Fruit fly (Drosophila melanogaster) whole organism, embryonic: ENCODE data around the gene Fmr1.

ENCODE experiments used
- Bteb2 ChIP-seq: fragments of 200-800 bp; sonication (Bioruptor generic); optimal IDR thresholded peaks from 2 replicates; lab custom pipeline; 2016; ENCODE audit warnings: missing biosample characterization, missing genetic modification characterization
- CG12155 ChIP-seq: fragments of 200-800 bp; sonication (Bioruptor generic); optimal IDR thresholded peaks from 3 replicates; lab custom pipeline; 2016; ENCODE audit warnings: missing biosample characterization, missing genetic modification characterization
- CG12299 ChIP-seq: fragments of 200-800 bp; sonication (Bioruptor generic); optimal IDR thresholded peaks from 2 replicates; lab custom pipeline; 2018; ENCODE audit warnings: missing biosample characterization, mild to moderate bottlenecking, missing genetic modification characterization
- CG12659 ChIP-seq: fragments of 200-800 bp; sonication (Bioruptor generic); optimal IDR thresholded peaks from 3 replicates; lab custom pipeline; 2017; ENCODE audit warnings: mild to moderate bottlenecking, missing biosample characterization, missing genetic modification reagents, missing genetic modification characterization
- CG14014 ChIP-seq: fragments of 200-800 bp; sonication (Bioruptor generic); IDR thresholded peaks from 2 replicates; pipeline ENCODE4 v1.3.6; 2022; ENCODE audit warnings: missing biosample characterization, missing genetic modification characterization
- CG14710 ChIP-seq: fragments of 200-800 bp; sonication (Bioruptor generic); optimal IDR thresholded peaks from 3 replicates; lab custom pipeline; 2019; ENCODE audit warnings: missing biosample characterization, mild to moderate bottlenecking, missing genetic modification characterization, moderate library complexity
- CG15073 ChIP-seq: fragments of 200-800 bp; sonication (Bioruptor generic); optimal IDR thresholded peaks from 2 replicates; lab custom pipeline; 2016; ENCODE audit warnings: missing biosample characterization, missing genetic modification characterization
- CG1602 ChIP-seq: fragments of 200-800 bp; sonication (Bioruptor generic); optimal IDR thresholded peaks from 3 replicates; lab custom pipeline; 2016; ENCODE audit warnings: missing biosample characterization, missing genetic modification characterization
- CG1792 ChIP-seq: fragments of 200-800 bp; sonication (Bioruptor generic); optimal IDR thresholded peaks from 2 replicates; lab custom pipeline; 2016; ENCODE audit warnings: missing biosample characterization, missing genetic modification characterization
- CG3407 ChIP-seq: fragments of 200-800 bp; sonication (Bioruptor generic); optimal IDR thresholded peaks from 2 replicates; lab custom pipeline; 2018; ENCODE audit warnings: missing biosample characterization, mild to moderate bottlenecking, missing genetic modification characterization
- CG34376 ChIP-seq: fragments of 200-800 bp; sonication (Bioruptor generic); optimal IDR thresholded peaks from 2 replicates; lab custom pipeline; 2018; ENCODE audit warnings: missing biosample characterization, mild to moderate bottlenecking, missing genetic modification characterization
- CG3847 ChIP-seq: fragments of 200-800 bp; sonication (Bioruptor generic); IDR thresholded peaks from 2 replicates; pipeline ENCODE4 v1.3.6; 2022; ENCODE audit warnings: missing biosample characterization, missing genetic modification characterization
- CG3995 ChIP-seq: fragments of 200-800 bp; sonication (Bioruptor generic); optimal IDR thresholded peaks from 3 replicates; lab custom pipeline; 2016; ENCODE audit warnings: missing biosample characterization, missing genetic modification characterization
- CG4707 ChIP-seq: fragments of 200-800 bp; sonication (Bioruptor generic); optimal IDR thresholded peaks from 2 replicates; lab custom pipeline; 2018; ENCODE audit warnings: missing biosample characterization, mild to moderate bottlenecking, missing genetic modification characterization, moderate library complexity
- CG4854 ChIP-seq: fragments of 200-800 bp; sonication (Bioruptor generic); optimal IDR thresholded peaks from 2 replicates; lab custom pipeline; 2016; ENCODE audit warnings: missing biosample characterization, missing genetic modification characterization, inconsistent platforms
- CG6683 ChIP-seq: fragments of 200-800 bp; sonication (Bioruptor generic); optimal IDR thresholded peaks from 2 replicates; lab custom pipeline; 2017; ENCODE audit warnings: missing biosample characterization, mild to moderate bottlenecking, missing genetic modification characterization, missing genetic modification reagents
- CG7372 ChIP-seq: fragments of 200-800 bp; sonication (Bioruptor generic); IDR thresholded peaks from 2 replicates; pipeline ENCODE4 v1.3.6; 2022; ENCODE audit warnings: missing biosample characterization, missing genetic modification characterization
- CG8290 ChIP-seq, 3 experiments: fragments of 200-800 bp; sonication (Bioruptor generic); optimal IDR thresholded peaks; 2 replicates each; lab custom pipeline; 2016 to 2019; ENCODE audit warnings: missing biosample characterization in 3 of 3, missing genetic modification characterization in 3 of 3, mild to moderate bottlenecking in 2 of 3, moderate library complexity in 1 of 3
- CG9932 ChIP-seq: fragments of 200-800 bp; sonication (Bioruptor generic); IDR thresholded peaks from 2 replicates; pipeline ENCODE4 v1.3.6; 2022; ENCODE audit warnings: missing biosample characterization, missing genetic modification characterization
- CkIIα-i1 ChIP-seq: fragments of 200-800 bp; sonication (Bioruptor generic); IDR thresholded peaks from 2 replicates; pipeline ENCODE4 v1.3.6; 2022; ENCODE audit warnings: missing biosample characterization, missing genetic modification characterization
- Dfd ChIP-seq, 2 experiments: fragments of >200 bp; optimal IDR thresholded peaks; 2 replicates each; lab custom pipeline; 2017; ENCODE audit warnings: missing biosample characterization in 2 of 2, missing genetic modification characterization in 2 of 2
- Dll ChIP-seq: fragments of 200-800 bp; sonication (Bioruptor generic); IDR thresholded peaks from 4 replicates; pipeline ENCODE4 v1.3.6; 2022; ENCODE audit warnings: missing biosample characterization, missing genetic modification characterization; ENCODE audit not compliant: partially characterized antibody
- Drgx ChIP-seq: fragments of 200-800 bp; sonication (Bioruptor generic); IDR thresholded peaks from 2 replicates; pipeline ENCODE4 v1.3.6; 2022; ENCODE audit warnings: missing biosample characterization, missing genetic modification characterization
- E2f1 ChIP-seq: fragments of 200-800 bp; sonication (Bioruptor generic); IDR thresholded peaks from 2 replicates; pipeline ENCODE4 v1.3.6; 2022; ENCODE audit warnings: missing biosample characterization, missing genetic modification characterization
- E2f2 ChIP-seq: fragments of 200-800 bp; sonication (Bioruptor generic); IDR thresholded peaks from 2 replicates; pipeline ENCODE4 v1.3.6; 2022; ENCODE audit warnings: missing biosample characterization, missing genetic modification characterization
- Fer2 ChIP-seq: fragments of 200-800 bp; sonication (Bioruptor generic); optimal IDR thresholded peaks from 2 replicates; lab custom pipeline; 2018; ENCODE audit warnings: missing biosample characterization, mild to moderate bottlenecking, missing genetic modification characterization, moderate library complexity
- Fer3 ChIP-seq: fragments of 200-800 bp; sonication (Bioruptor generic); optimal IDR thresholded peaks from 2 replicates; lab custom pipeline; 2018; ENCODE audit warnings: missing biosample characterization, mild to moderate bottlenecking, missing genetic modification characterization, moderate library complexity
- HHEX ChIP-seq: fragments of 200-800 bp; sonication (Bioruptor generic); optimal IDR thresholded peaks from 3 replicates; lab custom pipeline; 2017; ENCODE audit warnings: missing biosample characterization, mild to moderate bottlenecking, missing genetic modification characterization, missing genetic modification reagents
- Hey ChIP-seq: fragments of 200-800 bp; sonication (Bioruptor generic); optimal IDR thresholded peaks from 3 replicates; lab custom pipeline; 2018; ENCODE audit warnings: missing biosample characterization, mild to moderate bottlenecking, missing genetic modification characterization
- Hmx ChIP-seq: fragments of 200-800 bp; sonication (Bioruptor generic); optimal IDR thresholded peaks from 2 replicates; lab custom pipeline; 2016; ENCODE audit warnings: missing biosample characterization, missing genetic modification characterization
- Hr39 ChIP-seq: fragments of >200 bp; optimal IDR thresholded peaks from 2 replicates; lab custom pipeline; 2017
- Max ChIP-seq: fragments of 200-800 bp; sonication (Bioruptor generic); optimal IDR thresholded peaks from 2 replicates; lab custom pipeline; 2016; ENCODE audit warnings: missing biosample characterization, mild to moderate bottlenecking, missing genetic modification characterization
- Mes4 ChIP-seq: fragments of 200-800 bp; sonication (Bioruptor generic); optimal IDR thresholded peaks from 2 replicates; lab custom pipeline; 2016; ENCODE audit warnings: missing biosample characterization, missing genetic modification characterization
- Optix ChIP-seq: fragments of 200-800 bp; sonication (Bioruptor generic); IDR thresholded peaks from 3 replicates; pipeline ENCODE4 v1.3.6; 2022; ENCODE audit warnings: missing biosample characterization, missing genetic modification characterization
- Pdp1 ChIP-seq, 2 experiments: fragments of 200-800 bp; sonication (Bioruptor generic); optimal IDR thresholded peaks; 3 replicates each; lab custom pipeline; 2016; ENCODE audit warnings: missing biosample characterization in 2 of 2, missing genetic modification characterization in 2 of 2, mild to moderate bottlenecking in 1 of 2, moderate library complexity in 1 of 2
- bcd ChIP-seq: fragments of 200-800 bp; sonication (Bioruptor generic); optimal IDR thresholded peaks from 2 replicates; lab custom pipeline; 2017; ENCODE audit warnings: missing biosample characterization, mild to moderate bottlenecking, missing genetic modification characterization
- disco-r ChIP-seq: fragments of 200-800 bp; sonication (Bioruptor generic); optimal IDR thresholded peaks from 2 replicates; lab custom pipeline; 2016; ENCODE audit warnings: missing biosample characterization, missing genetic modification characterization
- ems ChIP-seq: fragments of 200-800 bp; sonication (Bioruptor generic); optimal IDR thresholded peaks from 3 replicates; lab custom pipeline; 2016; ENCODE audit warnings: missing biosample characterization, missing genetic modification characterization
- fd64A ChIP-seq: fragments of 200-800 bp; sonication (Bioruptor generic); optimal IDR thresholded peaks from 3 replicates; lab custom pipeline; 2018; ENCODE audit warnings: missing biosample characterization, mild to moderate bottlenecking, missing genetic modification characterization
- gfzf ChIP-seq: fragments of 200-800 bp; sonication (Bioruptor generic); optimal IDR thresholded peaks from 2 replicates; lab custom pipeline; 2016; ENCODE audit warnings: missing biosample characterization, mild to moderate bottlenecking, missing genetic modification characterization, moderate library complexity
- jumu ChIP-seq: fragments of 200-800 bp; sonication (Bioruptor generic); optimal IDR thresholded peaks from 3 replicates; lab custom pipeline; 2016; ENCODE audit warnings: missing biosample characterization, missing genetic modification characterization
- lmd ChIP-seq: fragments of 200-800 bp; sonication (Bioruptor generic); IDR thresholded peaks from 2 replicates; pipeline ENCODE4 v1.3.6; 2022; ENCODE audit warnings: missing biosample characterization, missing genetic modification characterization
- nom ChIP-seq: fragments of 200-800 bp; sonication (Bioruptor generic); optimal IDR thresholded peaks from 2 replicates; lab custom pipeline; 2017; ENCODE audit warnings: missing biosample characterization, missing genetic modification characterization, mild to moderate bottlenecking, moderate library complexity, missing genetic modification reagents
- oc ChIP-seq: fragments of 200-800 bp; sonication (Bioruptor generic); optimal IDR thresholded peaks from 2 replicates; lab custom pipeline; 2018; ENCODE audit warnings: missing biosample characterization, mild to moderate bottlenecking, missing genetic modification characterization, moderate library complexity
- sc ChIP-seq, 3 experiments: fragments of >200 bp in 2 of 3; fragments of 200-800 bp in 1 of 3; sonication (Bioruptor generic) in 1 of 3; optimal IDR thresholded peaks; 2 replicates in 2 of 3; 3 replicates in 1 of 3; lab custom pipeline; 2017; ENCODE audit warnings: mild to moderate bottlenecking in 1 of 3, missing biosample characterization in 1 of 3, missing genetic modification characterization in 1 of 3, missing genetic modification reagents in 1 of 3
- sqz ChIP-seq: fragments of 200-800 bp; sonication (Bioruptor generic); optimal IDR thresholded peaks from 3 replicates; lab custom pipeline; 2018; ENCODE audit warnings: missing biosample characterization, mild to moderate bottlenecking, missing genetic modification characterization
- toy ChIP-seq: fragments of 200-800 bp; sonication (Bioruptor generic); IDR thresholded peaks from 2 replicates; pipeline ENCODE4 v1.3.6; 2022; ENCODE audit warnings: missing biosample characterization, missing genetic modification characterization
- unpg ChIP-seq: fragments of 200-800 bp; sonication (Bioruptor generic); optimal IDR thresholded peaks from 3 replicates; lab custom pipeline; 2018; ENCODE audit warnings: missing biosample characterization, mild to moderate bottlenecking, missing genetic modification characterization, moderate library complexity

Gene Fmr1

dm6 chr3R:10109938-10110337, at the start of gene Fmr1 (continued):
- TF ChIP-seq CG12659 = peak; percentile 81
- TF ChIP-seq gfzf (GFP tag; lab: Kevin White, UChicago) = peak; percentile 40
- no peak for TF ChIP-seq CG3407 (GFP tag; lab: Kevin White, UChicago)
- peak; percentile 61 for TF ChIP-seq CG14014 (GFP tag; lab: Robert Waterston, UW)
- peak; percentile 27 for TF ChIP-seq ems
- no peak for TF ChIP-seq Dfd (GFP tag; optimal IDR thresholded peaks at IDR 0.05; lab: Kevin White, UChicago)
- peak; percentile 51; the same call in 1 of the 2 replicates for TF ChIP-seq lmd (GFP tag; lab: Robert Waterston, UW)
- peak; percentile 28 for TF ChIP-seq CG4854 (GFP tag; lab: Kevin White, UChicago)
- TF ChIP-seq Dll (GFP tag; lab: Robert Waterston, UW) = peak; percentile 10; the same call in 1 of the 4 replicates
- TF ChIP-seq CG12155 (GFP tag; lab: Kevin White, UChicago) = peak; percentile 46
- TF ChIP-seq CG6683 (GFP tag; lab: Kevin White, UChicago) = no peak
- peak; percentile 41 for TF ChIP-seq CG3995 (GFP tag; lab: Kevin White, UChicago)
- peak; percentile 52 for TF ChIP-seq CG8290 (GFP tag; optimal IDR thresholded peaks at IDR 0.05; lab: Kevin White, UChicago)
- TF ChIP-seq CG8290 (tag; optimal IDR thresholded peaks at IDR 0.05; lab: Kevin White, UChicago) = peak in 1 of 2 experiments; percentile 80
- TF ChIP-seq sc (optimal IDR thresholded peaks at IDR 0.05; lab: Kevin White, UChicago) = no peak
- TF ChIP-seq sc (GFP tag; optimal IDR thresholded peaks at IDR 0.05; lab: Kevin White, UChicago) = no peak
- peak; percentile 88 for TF ChIP-seq CG3847 (GFP tag; lab: Robert Waterston, UW)
- TF ChIP-seq Pdp1 (GFP tag; optimal IDR thresholded peaks at IDR 0.05; lab: Kevin White, UChicago) = peak; percentile 44 to 55
- no peak for TF ChIP-seq Hmx
- TF ChIP-seq Fer3 (tag; lab: Kevin White, UChicago) = peak; percentile 33
- peak; percentile 43 for TF ChIP-seq unpg (GFP tag; lab: Kevin White, UChicago)
- peak; percentile 69 for TF ChIP-seq jumu
- TF ChIP-seq CG12299 (tag; lab: Kevin White, UChicago) = peak; percentile 42
- peak; percentile 41 for TF ChIP-seq disco-r (GFP tag; lab: Kevin White, UChicago)
- no peak for TF ChIP-seq sqz
- TF ChIP-seq Hey (tag; lab: Kevin White, UChicago) = no peak
- TF ChIP-seq CkIIα-i1 (GFP tag; lab: Robert Waterston, UW) = no peak
- TF ChIP-seq HHEX (GFP tag; lab: Kevin White, UChicago) = no peak
- TF ChIP-seq CG1792 (GFP tag; lab: Kevin White, UChicago) = peak; percentile 52
- TF ChIP-seq E2f1 (GFP tag; lab: Robert Waterston, UW) = 0 out of 2 replicates have a peak, but pooled peaks have one; percentile 32
- no peak for TF ChIP-seq CG4707 (GFP tag; lab: Kevin White, UChicago)
- TF ChIP-seq Max = peak; percentile 42
- peak; percentile 41; the same call in 1 of the 3 replicates for TF ChIP-seq Optix
- TF ChIP-seq Fer2 (tag; lab: Kevin White, UChicago) = peak; percentile 33
- TF ChIP-seq Drgx (GFP tag; lab: Robert Waterston, UW) = no peak
- TF ChIP-seq toy = no peak
- TF ChIP-seq CG14710 (tag; lab: Kevin White, UChicago) = peak; percentile 87
- TF ChIP-seq CG15073 = no peak
- TF ChIP-seq CG34376 = no peak
- no peak for TF ChIP-seq fd64A (GFP tag; lab: Kevin White, UChicago)
- TF ChIP-seq CG7372 (GFP tag; lab: Robert Waterston, UW) = 0 out of 2 replicates have a peak, but pooled peaks have one; percentile 33
- no peak for TF ChIP-seq Hr39
- TF ChIP-seq oc (tag; lab: Kevin White, UChicago) = no peak
- TF ChIP-seq CG1602 (GFP tag; lab: Kevin White, UChicago) = no peak
- peak; percentile 4 for TF ChIP-seq Mes4 (GFP tag; lab: Kevin White, UChicago)
- peak; percentile 54 for TF ChIP-seq Bteb2 (GFP tag; lab: Kevin White, UChicago)
- TF ChIP-seq nom (GFP tag; lab: Kevin White, UChicago) = no peak
- TF ChIP-seq CG9932 (GFP tag; lab: Robert Waterston, UW) = peak; percentile 79
- TF ChIP-seq E2f2 = peak; percentile 98
- peak; percentile 44 for TF ChIP-seq bcd (GFP tag; lab: Kevin White, UChicago)
